Fruit fly (Drosophila melanogaster): Measurements from ENCODE around the gene CG14292.
A peak's percentile ranks its signal among the peaks of the same experiment; 100 is the strongest.

CG14292 gene

DNA sequence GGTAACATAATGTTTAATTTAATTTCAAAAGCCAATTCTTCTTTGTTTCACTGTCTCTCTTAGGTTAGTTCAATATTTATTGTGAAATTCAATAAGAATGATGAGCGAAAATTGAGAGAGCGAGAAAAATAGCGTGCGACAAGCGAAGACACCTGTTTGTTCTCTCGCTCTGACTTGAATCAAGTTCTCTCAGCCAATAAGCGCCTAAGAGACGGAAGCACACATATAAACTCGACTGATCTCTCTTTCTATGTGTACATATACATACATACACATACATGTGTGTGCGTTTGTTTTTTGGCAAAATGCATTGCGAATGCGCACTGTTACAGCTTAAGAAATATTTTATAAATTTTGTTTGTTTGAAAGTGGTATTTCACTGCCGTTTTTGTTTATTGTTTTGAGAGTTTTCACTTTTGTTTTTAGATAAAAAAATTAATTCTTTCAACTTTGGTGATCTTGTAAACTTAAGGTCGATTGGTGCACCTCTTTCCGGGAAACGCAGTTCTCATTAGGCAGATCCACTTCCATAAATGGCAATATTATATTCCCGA lies 17.8 kb upstream of the CG14292 start:
- TF ChIP-seq lola (GFP tag; optimal IDR thresholded peaks at IDR 0.05) = no peak
- TF ChIP-seq sv (GFP tag; optimal IDR thresholded peaks at IDR 0.05) = no peak
- TF ChIP-seq usp (GFP tag; optimal IDR thresholded peaks at IDR 0.05) = no peak
- peak; percentile 10 for TF ChIP-seq woc (GFP tag; optimal IDR thresholded peaks at IDR 0.05)
- TF ChIP-seq jim (GFP tag; optimal IDR thresholded peaks at IDR 0.05) = peak; percentile 34
- TF ChIP-seq Hr83 (GFP tag; optimal IDR thresholded peaks at IDR 0.05; ENCODE audit: poor library complexity, severe bottlenecking) = peak; percentile 89
- TF ChIP-seq HLH106 (tag; optimal IDR thresholded peaks at IDR 0.05) = no peak
- peak; percentile 6 for TF ChIP-seq sage (GFP tag; optimal IDR thresholded peaks at IDR 0.05)
- no peak for TF ChIP-seq dsf (GFP tag; optimal IDR thresholded peaks at IDR 0.05; ENCODE audit: borderline replicate concordance)
- peak; percentile 33 for TF ChIP-seq h (GFP tag; optimal IDR thresholded peaks at IDR 0.05)
- TF ChIP-seq dl (GFP tag; optimal IDR thresholded peaks at IDR 0.05; ENCODE audit: insufficient read depth in 1 of 2, partially characterized antibody in 2 of 2) = peak; percentile 67 to 72
- peak; percentile 6 for TF ChIP-seq fru (GFP tag; optimal IDR thresholded peaks at IDR 0.05)
- TF ChIP-seq Dif (GFP tag; optimal IDR thresholded peaks at IDR 0.05; ENCODE audit: partially characterized antibody) = peak; percentile 35
- TF ChIP-seq CrebA (GFP tag; optimal IDR thresholded peaks at IDR 0.05; ENCODE audit: borderline replicate concordance) = peak; percentile 67
- TF ChIP-seq Hnf4 (GFP tag; optimal IDR thresholded peaks at IDR 0.05) = peak; percentile 44
- TF ChIP-seq foxo (GFP tag; optimal IDR thresholded peaks at IDR 0.05) = peak in 1 of 2 experiments; percentile 17
- peak; percentile 66 for TF ChIP-seq brk (GFP tag; optimal IDR thresholded peaks at IDR 0.05)
- peak; percentile 54 for TF ChIP-seq rgr (GFP tag; optimal IDR thresholded peaks at IDR 0.05)
- peak; percentile 33 for TF ChIP-seq Jra (GFP tag; optimal IDR thresholded peaks at IDR 0.05)
- no peak for TF ChIP-seq Abd-B (GFP tag; optimal IDR thresholded peaks at IDR 0.05)
- TF ChIP-seq ey (GFP tag; optimal IDR thresholded peaks at IDR 0.05) = no peak
- TF ChIP-seq tai (GFP tag; optimal IDR thresholded peaks at IDR 0.05) = peak; percentile 66

DNA sequence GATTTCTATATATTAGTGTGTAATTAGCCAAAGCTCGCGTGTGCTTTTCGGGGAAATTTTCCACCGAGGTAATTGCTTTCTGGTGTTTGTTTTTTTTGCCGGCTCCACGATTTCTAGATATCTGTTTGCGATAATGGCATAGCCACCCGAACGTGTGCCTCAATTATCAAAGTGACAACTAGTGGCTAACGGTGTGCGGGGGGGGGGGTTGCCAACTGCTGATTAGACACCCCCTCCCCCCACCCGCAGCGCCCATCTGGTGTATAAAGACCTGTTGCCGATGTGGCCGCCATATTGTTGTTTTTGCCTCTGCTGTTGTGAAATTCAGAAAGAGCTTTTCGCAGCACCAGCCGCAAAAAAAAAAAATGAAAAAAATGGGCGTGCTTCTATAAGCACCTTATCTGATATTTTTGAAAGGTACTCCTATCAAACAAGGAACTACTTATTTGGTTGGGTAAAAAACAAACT lies 13.5 kb upstream of the CG14292 start:
- TF ChIP-seq CG32264 (GFP tag; optimal IDR thresholded peaks at IDR 0.05) (no peak), Rel (GFP tag; optimal IDR thresholded peaks at IDR 0.05) (no peak), Rel (tag; optimal IDR thresholded peaks at IDR 0.05) (peak; percentile 99), woc (GFP tag; optimal IDR thresholded peaks at IDR 0.05) (no peak), dl (GFP tag; optimal IDR thresholded peaks at IDR 0.05; ENCODE audit: insufficient read depth in 1 of 2, partially characterized antibody in 2 of 2) (peak in 1 of 2 experiments; percentile 38), Jra (GFP tag; optimal IDR thresholded peaks at IDR 0.05) (peak; percentile 21), OdsH (GFP tag; optimal IDR thresholded peaks at IDR 0.05) (no peak), brk (GFP tag; optimal IDR thresholded peaks at IDR 0.05) (peak; percentile 28), Sp1 (GFP tag; optimal IDR thresholded peaks at IDR 0.05) (peak; percentile 12), h (GFP tag; optimal IDR thresholded peaks at IDR 0.05) (peak; percentile 97), Hnf4 (GFP tag; optimal IDR thresholded peaks at IDR 0.05) (no peak), br (GFP tag; optimal IDR thresholded peaks at IDR 0.05) (peak; percentile 24), CrebA (GFP tag; optimal IDR thresholded peaks at IDR 0.05; ENCODE audit: borderline replicate concordance) (peak; percentile 55), Vsx2 (GFP tag; optimal IDR thresholded peaks at IDR 0.05; ENCODE audit: partially characterized antibody) (peak; percentile 35)

DNA sequence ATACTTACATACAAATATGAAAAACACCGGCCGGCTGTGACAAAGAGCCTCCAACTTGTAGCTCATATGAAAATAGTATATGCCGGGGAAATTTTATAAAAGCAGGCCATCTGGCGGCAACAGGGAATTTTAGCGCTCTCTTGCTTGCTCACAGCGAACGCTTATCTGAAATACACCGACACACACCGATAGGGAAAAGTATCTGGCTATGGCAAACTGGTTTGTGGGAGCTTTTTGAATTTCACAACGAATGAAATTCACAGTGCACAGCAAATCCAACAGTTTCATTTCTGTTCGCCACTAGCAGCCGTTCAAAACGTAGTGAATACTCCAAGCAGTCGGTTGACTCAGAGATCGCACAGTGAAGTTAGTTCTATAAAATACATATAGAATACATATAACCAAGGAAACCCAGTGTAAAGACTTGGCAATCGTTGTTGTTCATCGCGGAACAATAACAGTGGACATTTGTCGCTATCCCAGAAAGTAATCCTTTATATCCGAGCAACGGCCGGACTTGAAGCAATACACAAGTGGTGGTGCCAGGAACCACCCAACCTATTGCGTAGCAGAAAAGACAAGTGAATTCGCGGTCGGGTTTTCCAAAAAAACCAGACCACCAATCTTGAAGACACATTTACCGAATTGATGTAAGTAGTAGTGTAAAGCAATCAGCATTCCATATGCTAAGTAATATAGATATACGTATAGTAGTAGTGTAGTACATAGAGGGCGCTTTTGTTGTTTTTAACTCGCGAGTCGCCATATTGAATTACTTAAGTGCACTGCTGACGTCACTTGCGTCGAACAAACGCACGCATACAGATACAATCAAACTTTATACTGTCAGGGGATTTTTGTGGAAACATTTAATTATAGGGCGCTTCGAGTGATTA lies 12.8 kb upstream of the CG14292 start:
- no peak for TF ChIP-seq Rel (GFP tag; optimal IDR thresholded peaks at IDR 0.05)
- peak; percentile 91 for TF ChIP-seq Rel (tag; optimal IDR thresholded peaks at IDR 0.05)
- peak; percentile 84 for TF ChIP-seq Jra (GFP tag; optimal IDR thresholded peaks at IDR 0.05)
- peak; percentile 60 for TF ChIP-seq br (GFP tag; optimal IDR thresholded peaks at IDR 0.05)
- no peak for TF ChIP-seq CG9705 (GFP tag; optimal IDR thresholded peaks at IDR 0.05)
- peak; percentile 78 for TF ChIP-seq h (GFP tag; optimal IDR thresholded peaks at IDR 0.05)
- TF ChIP-seq Hr78 (GFP tag; optimal IDR thresholded peaks at IDR 0.05) = no peak
- peak; percentile 53 for TF ChIP-seq CG32264 (GFP tag; optimal IDR thresholded peaks at IDR 0.05)
- peak; percentile 20 for TF ChIP-seq HLH106 (tag; optimal IDR thresholded peaks at IDR 0.05)
- no peak for TF ChIP-seq usp (GFP tag; optimal IDR thresholded peaks at IDR 0.05)
- TF ChIP-seq woc (GFP tag; optimal IDR thresholded peaks at IDR 0.05) = no peak
- no peak for TF ChIP-seq Myc (optimal IDR thresholded peaks at IDR 0.05)
- TF ChIP-seq jim (GFP tag; optimal IDR thresholded peaks at IDR 0.05) = peak; percentile 43
- TF ChIP-seq Dif (GFP tag; optimal IDR thresholded peaks at IDR 0.05; ENCODE audit: partially characterized antibody) = peak; percentile 81
- TF ChIP-seq sv (GFP tag; optimal IDR thresholded peaks at IDR 0.05) = peak; percentile 25
- peak; percentile 25 for TF ChIP-seq psq (GFP tag; optimal IDR thresholded peaks at IDR 0.05)
- TF ChIP-seq OdsH (GFP tag; optimal IDR thresholded peaks at IDR 0.05) = peak; percentile 48
- TF ChIP-seq CrebA (GFP tag; optimal IDR thresholded peaks at IDR 0.05; ENCODE audit: borderline replicate concordance) = peak; percentile 87
- no peak for TF ChIP-seq tai (GFP tag; optimal IDR thresholded peaks at IDR 0.05)
- peak; percentile 56 to 61 for TF ChIP-seq dl (GFP tag; optimal IDR thresholded peaks at IDR 0.05; ENCODE audit: insufficient read depth in 1 of 2, partially characterized antibody in 2 of 2)
- peak; percentile 86 for TF ChIP-seq Vsx2 (GFP tag; optimal IDR thresholded peaks at IDR 0.05; ENCODE audit: partially characterized antibody)
- TF ChIP-seq fru (GFP tag; optimal IDR thresholded peaks at IDR 0.05) = peak; percentile 70
- peak; percentile 69 for TF ChIP-seq Sp1 (GFP tag; optimal IDR thresholded peaks at IDR 0.05)
- peak; percentile 79 for TF ChIP-seq brk (GFP tag; optimal IDR thresholded peaks at IDR 0.05)
- no peak for TF ChIP-seq lola (GFP tag; optimal IDR thresholded peaks at IDR 0.05)
- TF ChIP-seq sage (GFP tag; optimal IDR thresholded peaks at IDR 0.05) = peak; percentile 43
- TF ChIP-seq GATAd (GFP tag; optimal IDR thresholded peaks at IDR 0.05) = no peak
- no peak for TF ChIP-seq ey (GFP tag; optimal IDR thresholded peaks at IDR 0.05)
- TF ChIP-seq dmrt93B (GFP tag; optimal IDR thresholded peaks at IDR 0.05) = no peak
- TF ChIP-seq Dfd (GFP tag; optimal IDR thresholded peaks at IDR 0.05) = no peak
- no peak for TF ChIP-seq dsf (GFP tag; optimal IDR thresholded peaks at IDR 0.05; ENCODE audit: borderline replicate concordance)
- peak; percentile 85 for TF ChIP-seq rgr (GFP tag; optimal IDR thresholded peaks at IDR 0.05)
- peak; percentile 81 for TF ChIP-seq Hr83 (GFP tag; optimal IDR thresholded peaks at IDR 0.05; ENCODE audit: poor library complexity, severe bottlenecking)
- TF ChIP-seq N (GFP tag; optimal IDR thresholded peaks at IDR 0.05) = no peak
- peak; percentile 65 for TF ChIP-seq Hnf4 (GFP tag; optimal IDR thresholded peaks at IDR 0.05)

Measured in whole organism, wandering third instar larva.